Fruit fly (Drosophila melanogaster) whole organism, larva: ENCODE data around the gene CG32436.

ENCODE experiments used
- noc ChIP-seq: fragments of 200-800 bp; sonication (Bioruptor generic); optimal IDR thresholded peaks from 3 replicates; lab custom pipeline; 2019; ENCODE audit warnings: missing biosample characterization, mild to moderate bottlenecking, missing genetic modification characterization, moderate library complexity

The CG32436 gene

DNA sequence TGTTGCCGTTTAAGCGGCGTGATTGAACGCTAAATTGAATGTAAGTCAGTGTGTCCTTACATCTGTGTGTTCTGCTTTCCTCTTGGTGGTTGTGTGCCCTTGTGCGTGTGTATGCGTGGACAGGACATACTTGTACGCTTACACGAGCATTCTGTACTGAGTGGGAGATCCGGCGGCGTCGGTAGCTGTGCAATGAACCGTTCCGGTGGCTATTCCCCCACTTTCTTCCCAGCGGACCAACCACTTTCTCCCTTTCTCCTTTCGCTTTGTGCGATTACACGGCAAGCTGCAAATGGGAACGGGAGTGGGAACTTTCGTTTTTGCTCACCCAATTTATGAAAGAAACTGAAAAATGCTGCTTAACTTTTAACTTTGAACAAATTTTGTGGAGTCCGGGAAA is 19.1 kb upstream of the CG32436 start:
- no peak for TF ChIP-seq noc (tag; lab: Kevin White, UChicago)

- no peak for TF ChIP-seq noc (tag; lab: Kevin White, UChicago)
Observed at dm6 chr3L:21334999-21335631, 8.7 kb upstream of the CG32436 start, which contains the start of gene Tsr1. Gene Tsr1 (plus strand): TSS chr3L:21335215.

DNA sequence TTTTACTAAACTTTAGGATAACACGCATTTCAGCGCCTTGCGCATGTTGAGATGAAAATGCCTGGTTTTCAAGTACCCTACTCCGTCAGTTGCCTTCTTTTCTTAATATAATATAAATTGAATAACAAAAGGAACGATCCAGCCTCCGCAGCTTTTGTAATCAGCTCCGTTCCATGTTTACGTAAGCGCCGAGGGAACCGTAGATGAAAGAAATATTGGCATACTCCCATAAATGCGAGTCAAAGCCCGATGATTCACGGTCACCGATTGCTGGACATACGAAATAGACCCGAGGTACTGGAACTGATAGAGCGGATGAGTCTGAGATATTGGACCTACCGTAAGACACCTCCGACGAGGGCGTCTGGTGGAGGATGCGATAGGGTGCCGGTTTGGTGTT is 1.2 kb upstream of the CG32436 start:
- no peak for TF ChIP-seq noc (tag; lab: Kevin White, UChicago)

DNA sequence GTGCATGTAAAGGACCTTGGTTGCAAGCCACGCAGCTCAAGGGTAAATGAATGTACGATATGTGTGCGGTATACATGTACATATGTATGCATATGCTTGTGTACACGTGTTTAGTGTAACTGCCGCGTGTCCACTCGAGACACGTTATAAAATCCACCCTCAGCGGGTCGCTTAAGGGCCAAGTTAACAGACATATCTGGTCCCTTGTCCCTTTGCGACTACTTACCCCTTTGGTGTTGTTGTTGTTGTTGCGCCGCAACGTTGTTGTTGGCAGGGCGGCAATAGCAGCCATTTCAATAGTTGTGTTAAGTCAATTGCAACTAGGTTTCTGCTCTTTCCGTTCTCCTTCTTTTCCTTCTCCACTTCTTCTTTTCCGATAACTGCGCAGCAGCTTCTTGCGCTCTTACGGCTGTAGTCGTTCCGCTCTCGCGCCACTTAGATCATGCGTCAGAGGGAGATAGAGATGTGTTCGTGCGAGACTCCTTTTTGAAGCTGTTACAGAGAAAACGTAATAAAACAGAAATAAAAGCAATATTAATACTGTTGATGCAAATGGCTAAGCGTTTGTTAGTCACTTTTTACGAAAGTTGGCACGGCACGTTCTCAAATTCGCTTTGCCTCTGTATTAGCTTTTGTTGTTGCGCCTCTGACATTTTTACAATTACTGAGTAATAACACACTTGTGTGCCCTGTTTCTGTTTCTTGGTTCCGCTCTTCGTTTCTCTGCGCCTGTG is 2.8 kb downstream of the CG32436 start:
- no peak for TF ChIP-seq noc (tag; lab: Kevin White, UChicago)

DNA sequence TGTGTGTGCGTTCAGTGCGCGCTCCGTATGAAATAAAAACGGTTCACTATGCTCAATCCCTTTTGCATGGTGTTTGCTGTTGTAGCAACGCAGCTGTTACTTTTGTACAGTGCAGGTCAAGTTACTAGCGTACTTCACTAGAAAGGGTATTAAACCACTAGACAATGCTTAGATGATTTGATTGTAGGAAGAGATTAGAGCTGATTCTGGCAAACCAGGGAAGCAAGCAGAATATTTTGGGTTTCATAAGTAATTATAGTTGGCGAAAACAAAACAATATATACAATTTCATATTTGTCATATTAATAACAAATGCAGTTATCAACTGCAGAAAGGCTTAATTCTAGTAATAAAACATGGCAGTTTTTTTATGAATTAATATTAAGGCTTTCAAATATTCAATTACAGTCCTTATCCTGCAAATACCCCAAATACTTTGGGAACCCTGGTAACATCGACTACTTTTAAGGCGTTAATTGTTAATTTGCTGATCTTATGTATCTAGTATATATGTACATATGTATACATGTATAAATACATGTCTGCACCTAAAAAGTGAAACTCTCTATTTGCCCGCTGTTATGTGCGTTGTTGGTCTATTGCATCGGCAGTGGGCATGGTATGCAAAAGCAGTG is 3.5 kb downstream of the CG32436 start:
- TF ChIP-seq noc (tag; lab: Kevin White, UChicago): no peak

dm6 chr3L:21348983-21349432 is 5.2 kb downstream of the CG32436 start, which contains the start of gene ebd2:
Gene ebd2 (minus strand): TSS chr3L:21349288.
- TF ChIP-seq noc (tag; lab: Kevin White, UChicago): no peak

DNA sequence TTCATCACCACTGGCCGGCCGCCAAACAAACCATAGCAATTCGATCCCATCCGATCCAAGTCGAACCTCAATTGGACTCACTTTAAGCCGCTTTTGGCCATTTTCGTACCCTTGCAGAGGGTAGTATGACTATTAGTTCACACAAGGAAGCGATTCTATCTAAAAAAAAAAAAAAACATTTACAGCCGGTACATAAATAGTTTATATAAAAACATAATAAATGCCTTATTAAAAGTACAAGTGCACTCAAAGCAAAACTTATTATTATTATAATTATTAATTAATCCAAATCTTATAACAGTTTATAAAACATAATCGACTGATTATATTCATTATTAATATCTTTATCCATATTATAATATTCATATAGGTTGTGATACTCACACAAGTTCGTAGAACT is 12.6 kb downstream of the CG32436 start, which contains the start of gene CG12971:
CG12971 (minus strand) TSS at position 101 of the 400 bp plus-strand sequence.
- TF ChIP-seq noc (tag; lab: Kevin White, UChicago): no peak

DNA sequence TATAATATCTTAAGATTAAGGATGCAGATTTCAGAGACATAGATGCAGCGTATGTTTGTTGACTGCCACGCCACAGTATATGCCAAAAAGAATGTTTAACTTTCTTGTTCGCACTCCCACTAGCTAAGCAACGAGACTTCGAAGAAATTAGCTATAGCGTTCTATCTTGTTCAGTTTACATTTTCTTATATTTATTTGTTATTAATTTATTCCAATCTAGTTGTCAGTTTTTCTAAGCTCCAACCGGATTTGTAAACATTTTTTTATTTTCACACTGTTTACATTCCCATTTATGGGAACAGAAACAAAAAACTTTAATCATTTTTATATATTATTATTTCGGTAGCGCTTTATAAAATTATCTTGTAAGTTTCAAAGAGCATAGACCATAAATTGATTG is 13.6 kb downstream of the CG32436 start, which contains the start of gene CG32437:
CG32437 (plus strand) TSS at position 301 of the 400 bp plus-strand sequence.
- no peak for TF ChIP-seq noc (tag; lab: Kevin White, UChicago)

DNA sequence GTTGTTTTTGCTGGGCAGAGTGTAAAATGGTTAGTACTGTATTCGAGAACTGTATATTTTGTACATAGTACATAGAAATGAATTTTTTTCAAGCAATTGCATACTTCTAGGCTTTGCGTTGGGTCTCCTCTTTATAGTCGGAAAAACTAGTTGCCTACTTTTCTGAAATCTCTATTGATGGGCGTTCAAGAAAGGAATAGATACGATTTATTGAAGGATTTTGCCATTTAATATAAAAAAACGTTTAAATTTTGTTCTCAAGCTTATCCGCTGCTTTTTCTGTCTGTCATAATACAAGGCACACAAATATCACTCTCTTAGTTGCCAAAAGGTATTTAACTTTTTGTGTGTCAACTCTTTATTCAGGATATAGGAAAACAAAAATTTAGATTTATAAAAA is 16.0 kb downstream of the CG32436 start, which contains the start of gene CG32440:
CG32440 (plus strand) TSS at position 301 of the 400 bp plus-strand sequence.
- TF ChIP-seq noc (tag; lab: Kevin White, UChicago): no peak

- no peak for TF ChIP-seq noc (tag; lab: Kevin White, UChicago)
Observed at dm6 chr3L:21363926-21364537, 20.2 kb downstream of the CG32436 start.

DNA sequence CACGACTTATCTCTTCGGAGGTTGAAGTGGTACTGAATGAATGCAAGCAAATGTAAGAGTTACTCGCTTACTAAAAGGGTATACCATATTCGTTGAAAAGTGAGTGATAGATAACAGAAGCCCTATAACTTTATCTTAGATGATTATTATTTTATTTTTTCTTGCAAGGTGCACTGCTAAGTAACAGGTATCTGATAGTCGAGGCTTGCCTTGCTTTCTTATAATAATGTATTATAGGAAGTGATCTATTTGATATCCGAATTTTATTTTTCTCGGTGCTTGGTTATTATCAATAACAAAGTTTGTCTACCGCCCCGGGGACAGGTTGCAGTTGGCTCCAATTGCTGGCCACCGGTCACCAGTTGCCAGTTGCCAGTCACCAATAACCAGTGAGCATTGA is 27.4 kb downstream of the CG32436 start:
- TF ChIP-seq noc (tag; lab: Kevin White, UChicago): no peak

dm6 chr3L:21380126-21380525 is 36.3 kb downstream of the CG32436 start:
- TF ChIP-seq noc (tag; lab: Kevin White, UChicago): no peak

dm6 chr3L:21380581-21381175 is 36.8 kb downstream of the CG32436 start:
- TF ChIP-seq noc (tag; lab: Kevin White, UChicago): no peak

- no peak for TF ChIP-seq noc (tag; lab: Kevin White, UChicago)
Observed at dm6 chr3L:21381746-21382145, 37.9 kb downstream of the CG32436 start.

dm6 chr3L:21382158-21382610 is 38.4 kb downstream of the CG32436 start, which contains the start of gene rgn:
Gene rgn (plus strand): TSS chr3L:21382501.
- peak; percentile 54 for TF ChIP-seq noc (tag; lab: Kevin White, UChicago)
